Worm (Caenorhabditis elegans): Measurements from ENCODE around the gene ucr-2.3.

DNA sequence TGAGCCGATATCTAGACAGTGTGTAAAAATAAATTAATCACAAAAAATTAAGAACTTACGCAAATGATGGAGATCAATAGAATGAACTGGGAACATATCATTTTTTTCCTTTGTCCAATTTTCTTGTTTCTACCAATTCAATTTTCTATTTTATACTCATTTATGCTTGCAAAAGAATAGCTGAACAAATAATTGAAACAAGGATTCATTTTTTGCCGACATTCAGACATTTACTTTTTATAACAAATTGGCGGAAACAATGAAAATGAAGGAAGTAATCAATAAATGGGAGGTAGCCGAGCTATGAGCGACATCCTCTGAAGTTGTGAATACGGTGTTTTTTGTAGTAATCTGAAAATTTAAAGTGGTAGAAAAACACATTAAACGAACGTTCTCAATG is 37.2 kb downstream of the ucr-2.3 start, which contains the start of gene idpp-13:
- no peak for TF ChIP-seq scrt-1 (GFP tag; IDR thresholded peaks at IDR 0.05)
- TF ChIP-seq F13C5.2 (tag; optimal IDR thresholded peaks at IDR 0.05), result no peak
- TF ChIP-seq ets-7 (tag; optimal IDR thresholded peaks at IDR 0.05), result no peak

Measured in whole organism, early embryonic.